Fruit fly (Drosophila melanogaster): ENCODE results near the gene CG9109.

- TF ChIP-seq Smox (GFP tag; optimal IDR thresholded peaks at IDR 0.05): no peak
- TF ChIP-seq Lpt (GFP tag; optimal IDR thresholded peaks at IDR 0.05): no peak
- TF ChIP-seq Blimp-1 (GFP tag; optimal IDR thresholded peaks at IDR 0.05): no peak
- TF ChIP-seq cyc (GFP tag; optimal IDR thresholded peaks at IDR 0.05): no peak
- no peak for TF ChIP-seq net (GFP tag; optimal IDR thresholded peaks at IDR 0.05)
- TF ChIP-seq CG31627 (GFP tag; optimal IDR thresholded peaks at IDR 0.05): no peak
- TF ChIP-seq CG11762 (GFP tag; optimal IDR thresholded peaks at IDR 0.05; ENCODE audit: insufficient read depth): no peak
- no peak for TF ChIP-seq CG11294 (GFP tag; IDR thresholded peaks at IDR 0.05)
- no peak for TF ChIP-seq Sox102F (GFP tag; optimal IDR thresholded peaks at IDR 0.05)
- TF ChIP-seq pdm3 (GFP tag; optimal IDR thresholded peaks at IDR 0.05): no peak
Measured at dm6 chr2L:6050575-6050974, 16.4 kb upstream of the CG9109 start, which contains the start of gene CG9135.

All from whole organism, prepupa.